Fruit fly (Drosophila melanogaster) Kc167 (cell line): ENCODE results near the gene Mettl3.

ENCODE experiments used
- Myc ChIP-seq: fragments of >200 bp; optimal IDR thresholded peaks from 2 replicates; lab custom pipeline; 2017; ENCODE audit warnings: missing external identifiers
- Sin3A ChIP-seq: fragments of >200 bp; optimal IDR thresholded peaks from 2 replicates; lab custom pipeline; 2018; ENCODE audit warnings: missing external identifiers
- h ChIP-seq: fragments of >200 bp; optimal IDR thresholded peaks from 3 replicates; lab custom pipeline; 2018; ENCODE audit warnings: missing external identifiers
- psq ChIP-seq: fragments of >200 bp; optimal IDR thresholded peaks from 2 replicates; lab custom pipeline; 2017; ENCODE audit warnings: missing external identifiers
- ttk ChIP-seq: sonication (Bioruptor generic); optimal IDR thresholded peaks from 2 replicates; lab custom pipeline; 2017; ENCODE audit warnings: missing external identifiers

- TF ChIP-seq Sin3A, result no peak
- TF ChIP-seq ttk (lab: Kevin White, UChicago), result no peak
- no peak for TF ChIP-seq psq
- no peak for TF ChIP-seq Myc
- no peak for TF ChIP-seq h (lab: Kevin White, UChicago)
These were observed 28.0 kb upstream of the Mettl3 start for dm6 chr3R:24003948-24004347.
